Worm (Caenorhabditis elegans): ENCODE measurements around the gene irg-2.

DNA sequence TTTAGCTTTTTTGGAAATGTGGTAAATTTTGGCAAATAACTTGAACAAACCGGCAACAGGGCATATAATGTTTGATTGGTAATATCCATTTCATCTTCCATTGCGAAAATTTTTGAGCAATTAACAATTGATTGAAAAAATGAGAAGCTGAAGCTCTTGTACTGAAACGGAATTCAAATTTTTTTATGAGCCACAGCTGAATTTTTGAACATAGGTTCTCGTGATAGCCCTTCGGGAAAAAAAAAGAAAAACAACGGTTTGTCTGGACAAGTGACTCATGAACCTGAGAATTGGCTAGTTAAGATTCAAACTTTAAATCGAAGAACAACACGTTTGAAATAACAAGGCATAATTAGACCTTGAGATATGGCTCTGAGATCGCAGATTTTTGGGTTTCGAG lies 46.1 kb upstream of the irg-2 start, which contains the start of gene srx-62:
- TF ChIP-seq ztf-23 (GFP tag; IDR thresholded peaks at IDR 0.05) (no peak), flt-1 (GFP tag; IDR thresholded peaks at IDR 0.05) (no peak)
